Worm (Caenorhabditis elegans): ENCODE measurements around the gene T19D12.9.

The T19D12.9 gene

DNA sequence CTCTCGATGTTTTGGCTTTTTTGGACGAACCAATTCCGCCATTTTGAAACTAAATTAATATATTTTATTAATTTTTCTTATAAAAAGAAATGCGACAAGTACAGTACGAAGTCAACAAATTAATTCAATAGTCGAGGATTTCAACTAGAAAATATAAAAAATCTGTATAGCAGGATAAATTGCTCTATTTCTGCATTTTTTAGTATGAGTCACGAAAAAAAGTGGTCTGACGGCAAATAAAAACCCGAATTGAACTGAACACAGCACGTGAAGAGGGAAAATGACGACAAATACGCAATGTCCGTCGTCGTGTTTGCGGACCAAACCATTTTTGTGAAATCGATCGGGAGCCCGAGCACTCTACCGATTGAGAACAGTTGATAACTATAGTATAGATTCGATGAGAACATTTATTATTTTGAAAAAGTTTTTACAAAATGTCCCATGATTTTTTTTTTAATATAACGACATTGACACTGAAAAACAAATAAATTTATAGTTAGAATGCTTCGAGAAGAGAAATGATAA, 44.8 kb downstream of the T19D12.9 start, which contains the start of gene epg-5:
TSS of gene epg-5 (minus strand) at position 51 of the 528 bp plus-strand sequence.
- TF ChIP-seq ceh-36 (tag; optimal IDR thresholded peaks at IDR 0.05) (no peak), hmg-4 (GFP tag; optimal IDR thresholded peaks at IDR 0.05) (no peak), pes-1 (GFP tag; IDR thresholded peaks at IDR 0.05) (no peak), tbx-11 (GFP tag; IDR thresholded peaks at IDR 0.05) (no peak), scrt-1 (GFP tag; IDR thresholded peaks at IDR 0.05) (no peak), tra-4 (tag; optimal IDR thresholded peaks at IDR 0.05) (no peak), B0310.2 (tag; optimal IDR thresholded peaks at IDR 0.05) (no peak)

DNA sequence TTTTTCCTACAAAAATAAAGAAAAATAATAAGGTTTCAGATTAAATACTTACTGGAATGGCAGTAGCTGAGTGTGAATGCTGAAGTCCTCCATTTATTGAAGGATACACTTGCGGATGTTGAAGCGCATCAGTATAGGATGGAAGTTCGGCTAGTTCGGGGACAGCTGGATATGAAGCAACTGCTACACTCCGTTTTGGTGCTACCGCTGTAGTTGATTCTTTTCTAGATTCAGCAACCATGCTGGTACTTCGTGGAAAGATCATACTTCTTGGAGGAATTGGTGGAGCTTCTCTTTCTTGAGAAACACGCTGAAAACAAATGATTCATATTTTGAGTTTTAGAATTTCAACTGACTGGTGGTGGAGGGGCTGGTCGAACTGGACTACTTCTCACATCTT, 45.6 kb downstream of the T19D12.9 start:
- TF ChIP-seq B0310.2 (tag; optimal IDR thresholded peaks at IDR 0.05), result no peak
- no peak for TF ChIP-seq ama-1 (optimal IDR thresholded peaks at IDR 0.05)
- TF ChIP-seq tra-4 (tag; optimal IDR thresholded peaks at IDR 0.05), result no peak
- TF ChIP-seq F13C5.2 (tag; optimal IDR thresholded peaks at IDR 0.05), result no peak
- no peak for TF ChIP-seq ceh-36 (tag; optimal IDR thresholded peaks at IDR 0.05)
- no peak for TF ChIP-seq pes-1 (GFP tag; IDR thresholded peaks at IDR 0.05)
- TF ChIP-seq hmbx-1 (tag; optimal IDR thresholded peaks at IDR 0.05), result no peak

All from whole organism, early embryonic.